Worm (Caenorhabditis elegans): ENCODE results near the gene T20B3.1.
A peak's percentile ranks its signal among the peaks of the same experiment; 100 is the strongest.

Gene T20B3.1

DNA sequence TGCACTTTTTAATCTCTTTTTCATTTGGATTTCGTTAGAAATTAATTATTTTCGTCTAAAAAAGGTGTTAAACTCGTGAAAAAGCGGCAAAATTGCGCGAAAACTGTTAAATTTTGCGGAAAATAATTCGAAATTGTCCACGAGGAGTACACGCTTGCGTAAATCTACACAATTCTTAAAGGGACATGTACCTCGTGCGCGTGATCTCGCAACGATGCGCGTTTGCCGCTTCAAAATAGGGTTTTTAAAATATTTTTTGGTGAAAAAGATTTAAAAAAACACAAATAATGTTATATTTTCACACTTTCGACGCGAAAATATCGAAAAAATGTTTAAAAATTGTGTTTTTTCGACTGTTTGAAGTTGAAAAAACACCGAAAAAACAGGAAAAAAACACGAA, 22.0 kb upstream of the T20B3.1 start (continued):
- peak; percentile 48; the same call in 1 of the 2 replicates for TF ChIP-seq madf-6 (GFP tag; IDR thresholded peaks at IDR 0.05)
- TF ChIP-seq sea-2 (GFP tag; IDR thresholded peaks at IDR 0.05), result no peak
- TF ChIP-seq C06A6.2 (GFP tag; conservative IDR thresholded peaks at IDR 0.05), result no peak
- peak; percentile 55 for TF ChIP-seq lsl-1 (GFP tag; optimal IDR thresholded peaks at IDR 0.05)
- no peak for TF ChIP-seq lsy-27 (tag; optimal IDR thresholded peaks at IDR 0.05; ENCODE audit: borderline replicate concordance, insufficient read depth)
- no peak for TF ChIP-seq ztf-25 (GFP tag; IDR thresholded peaks at IDR 0.05)
- TF ChIP-seq pbrm-1 (GFP tag; IDR thresholded peaks at IDR 0.05), result no peak

DNA sequence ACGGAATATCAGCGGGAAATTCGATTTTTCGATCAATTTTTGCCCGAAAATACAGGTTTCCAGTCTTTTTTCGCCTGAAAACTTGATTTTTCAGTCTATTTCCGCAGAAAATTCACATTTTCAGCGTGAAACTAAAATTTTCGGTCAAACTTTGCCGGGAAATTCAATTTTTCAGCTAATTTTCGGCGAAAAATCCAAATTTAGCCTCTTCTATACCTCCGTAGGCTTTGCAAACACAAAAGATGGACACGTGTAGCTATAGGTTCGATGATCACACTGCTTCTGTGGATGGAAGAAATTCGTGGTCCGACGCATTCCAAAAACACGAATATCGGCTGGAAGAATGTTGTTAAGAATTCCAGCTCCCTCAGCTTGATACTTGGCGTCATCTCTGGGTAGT, 21.3 kb upstream of the T20B3.1 start:
- TF ChIP-seq madf-10 (tag; optimal IDR thresholded peaks at IDR 0.05) (no peak), ceh-40 (GFP tag; IDR thresholded peaks at IDR 0.05) (no peak), ceh-91 (GFP tag; IDR thresholded peaks at IDR 0.05) (no peak), hlh-12 (tag; optimal IDR thresholded peaks at IDR 0.05) (no peak), snpc-1.1 (tag; optimal IDR thresholded peaks at IDR 0.05; ENCODE audit: insufficient read depth) (no peak), ztf-6 (GFP tag; IDR thresholded peaks at IDR 0.05) (no peak), sea-2 (GFP tag; IDR thresholded peaks at IDR 0.05) (no peak), lin-35 (GFP tag; optimal IDR thresholded peaks at IDR 0.05) (no peak), madf-3 (GFP tag; IDR thresholded peaks at IDR 0.05) (no peak), C06A6.2 (GFP tag; conservative IDR thresholded peaks at IDR 0.05) (no peak), F55B11.4 (tag; optimal IDR thresholded peaks at IDR 0.05; ENCODE audit: borderline replicate concordance, insufficient read depth) (no peak), sptf-2 (GFP tag; optimal IDR thresholded peaks at IDR 0.05) (no peak), pbrm-1 (GFP tag; IDR thresholded peaks at IDR 0.05) (no peak), nfyb-1 (GFP tag; IDR thresholded peaks at IDR 0.05) (no peak), ZK185.1 (tag; optimal IDR thresholded peaks at IDR 0.05; ENCODE audit: poor library complexity, severe bottlenecking) (no peak), F49E8.2 (tag; optimal IDR thresholded peaks at IDR 0.05; ENCODE audit: insufficient read depth) (no peak), cebp-2 (GFP tag; IDR thresholded peaks at IDR 0.05) (no peak), F57A8.1 (GFP tag; optimal IDR thresholded peaks at IDR 0.05) (no peak), aptf-2 (GFP tag; conservative IDR thresholded peaks at IDR 0.05) (no peak), T26A5.8 (tag; optimal IDR thresholded peaks at IDR 0.05) (no peak)

DNA sequence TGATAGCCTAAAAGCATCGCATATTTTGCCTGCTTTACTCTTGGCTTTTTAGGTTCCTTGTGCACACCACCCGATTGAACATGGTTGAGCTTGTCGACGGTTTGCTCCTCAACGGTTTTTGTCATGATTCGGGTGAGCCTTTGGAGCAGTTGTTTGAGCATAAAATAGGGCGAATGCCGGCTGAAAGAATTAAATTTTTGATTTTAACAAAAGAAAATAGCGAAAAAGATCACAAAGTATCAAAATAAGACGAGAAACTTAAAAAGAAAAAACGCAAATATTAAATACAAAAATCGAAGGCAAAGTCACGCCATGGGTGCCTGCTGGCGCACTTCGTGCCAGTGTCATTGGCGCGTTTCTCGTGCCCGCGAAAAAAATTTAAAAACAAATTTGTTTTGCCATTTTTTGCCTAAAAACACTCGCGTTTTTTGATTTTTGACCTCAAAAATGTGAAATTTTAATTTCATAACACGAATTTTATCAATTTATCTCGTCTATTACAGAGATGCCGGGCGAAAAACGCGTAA, 20.5 kb upstream of the T20B3.1 start, which contains the start of the genes ctps-1 and pus-1:
Gene ctps-1 (plus strand): TSS at position 51 of the 527 bp plus-strand sequence.
Gene pus-1 (minus strand): TSS at position 125 of the 527 bp plus-strand sequence.
- no peak for TF ChIP-seq aptf-2 (GFP tag; conservative IDR thresholded peaks at IDR 0.05)
- TF ChIP-seq pha-4 (tag; optimal IDR thresholded peaks at IDR 0.05), result no peak
- TF ChIP-seq F57A8.1 (GFP tag; optimal IDR thresholded peaks at IDR 0.05), result no peak
- 0 out of 2 replicates have a peak, but pooled peaks have one; percentile 21 for TF ChIP-seq ceh-100 (GFP tag; IDR thresholded peaks at IDR 0.05)
- TF ChIP-seq unc-130 (GFP tag; optimal IDR thresholded peaks at IDR 0.05), result peak; percentile 25
- peak; percentile 57 for TF ChIP-seq dpl-1 (GFP tag; optimal IDR thresholded peaks at IDR 0.05)
- no peak for TF ChIP-seq nhr-27 (tag; optimal IDR thresholded peaks at IDR 0.05)
- TF ChIP-seq athp-1 (tag; optimal IDR thresholded peaks at IDR 0.05), result no peak
- no peak for TF ChIP-seq let-526 (GFP tag; IDR thresholded peaks at IDR 0.05)
- no peak for TF ChIP-seq snpc-1.3 (tag; optimal IDR thresholded peaks at IDR 0.05; ENCODE audit: insufficient read depth)
- TF ChIP-seq lin-54 (GFP tag; optimal IDR thresholded peaks at IDR 0.05), result peak; percentile 77
- TF ChIP-seq nfya-1 (tag; optimal IDR thresholded peaks at IDR 0.05; ENCODE audit: borderline replicate concordance, insufficient read depth), result no peak
- TF ChIP-seq efl-1 (GFP tag; optimal IDR thresholded peaks at IDR 0.05), result peak; percentile 80
- TF ChIP-seq cebp-2 (GFP tag; IDR thresholded peaks at IDR 0.05), result no peak
- TF ChIP-seq F57C9.4 (tag; optimal IDR thresholded peaks at IDR 0.05), result no peak
- no peak for TF ChIP-seq hlh-12 (tag; optimal IDR thresholded peaks at IDR 0.05)
- no peak for TF ChIP-seq akir-1 (GFP tag; optimal IDR thresholded peaks at IDR 0.05)
- no peak for TF ChIP-seq rec-8 (tag; optimal IDR thresholded peaks at IDR 0.05)
- peak; percentile 45; the same call in 1 of the 2 replicates for TF ChIP-seq hmg-20 (GFP tag; IDR thresholded peaks at IDR 0.05)
- no peak for TF ChIP-seq Y79H2A.3 (GFP tag; conservative IDR thresholded peaks at IDR 0.05)
- peak; percentile 39 for TF ChIP-seq tbp1 (GFP tag; optimal IDR thresholded peaks at IDR 0.05)
- no peak for TF ChIP-seq him-1 (tag; optimal IDR thresholded peaks at IDR 0.05)
- TF ChIP-seq ZK185.1 (tag; optimal IDR thresholded peaks at IDR 0.05; ENCODE audit: poor library complexity, severe bottlenecking), result no peak
- TF ChIP-seq F33H1.4 (GFP tag; IDR thresholded peaks at IDR 0.05), result peak; percentile 68
- peak; percentile 44; the same call in 1 of the 2 replicates for TF ChIP-seq ekl-4 (GFP tag; IDR thresholded peaks at IDR 0.05)

Data from whole organism, young adult.